Fruit fly (Drosophila melanogaster) S2 (cell line): ENCODE data around the gene Rnf146.

Experiments used
- CG8478 ChIP-seq: fragments of >200 bp; optimal IDR thresholded peaks from 2 replicates; lab custom pipeline; 2018
- CTCF ChIP-seq, 2 experiments: fragments of >200 bp; optimal IDR thresholded peaks; 2 replicates each; lab custom pipeline; 2018

The Rnf146 gene

dm6 chr3L:19598369-19599148, 44.1 kb downstream of the Rnf146 start, which contains the start of the genes ash1 and Taf6:
Gene ash1, minus strand, starts transcription at chr3L:19598755.
Gene Taf6, plus strand, starts transcription at chr3L:19599088.
- TF ChIP-seq CTCF (optimal IDR thresholded peaks at IDR 0.05; lab: Kevin White, UChicago), result no peak
- TF ChIP-seq CG8478, result no peak

- TF ChIP-seq CTCF (optimal IDR thresholded peaks at IDR 0.05; lab: Kevin White, UChicago), result no peak
- TF ChIP-seq CG8478, result no peak
Observed at dm6 chr3L:19590422-19590821, 52.2 kb downstream of the Rnf146 start, which contains the start of gene CG14100. Gene CG14100, minus strand, starts transcription at chr3L:19590524.
